Fruit fly (Drosophila melanogaster) whole organism, embryonic: ENCODE data around the gene CG34180.

Source experiments
- Adf1 ChIP-seq: fragments of 200-800 bp; sonication (Bioruptor generic); IDR thresholded peaks from 2 replicates; pipeline ENCODE4 v1.3.6; 2022; ENCODE audit warnings: missing biosample characterization, missing genetic modification characterization
- B-H1 ChIP-seq: fragments of 200-800 bp; sonication (Bioruptor generic); IDR thresholded peaks from 3 replicates; pipeline ENCODE4 v1.3.6; 2022; ENCODE audit warnings: missing biosample characterization, missing genetic modification characterization
- Bdp1 ChIP-seq: fragments of 200-800 bp; sonication (Bioruptor generic); optimal IDR thresholded peaks from 3 replicates; lab custom pipeline; 2016; ENCODE audit warnings: missing biosample characterization, missing genetic modification characterization
- Blimp-1 ChIP-seq: fragments of 200-800 bp; sonication (Bioruptor generic); optimal IDR thresholded peaks from 3 replicates; lab custom pipeline; 2018; ENCODE audit warnings: missing biosample characterization, missing genetic modification characterization, mild to moderate bottlenecking, moderate library complexity, missing genetic modification reagents
- CG10209 ChIP-seq: fragments of 200-800 bp; sonication (Bioruptor generic); optimal IDR thresholded peaks from 3 replicates; lab custom pipeline; 2017; ENCODE audit warnings: missing biosample characterization, mild to moderate bottlenecking, missing genetic modification characterization, missing genetic modification reagents
- CG10543 ChIP-seq: fragments of 200-800 bp; sonication (Bioruptor generic); optimal IDR thresholded peaks from 3 replicates; lab custom pipeline; 2017; ENCODE audit warnings: missing biosample characterization, mild to moderate bottlenecking, missing genetic modification characterization, moderate library complexity
- CG14860 ChIP-seq: fragments of 200-800 bp; sonication (Bioruptor generic); IDR thresholded peaks from 3 replicates; pipeline ENCODE4 v1.3.6; 2022; ENCODE audit warnings: missing biosample characterization, missing genetic modification characterization; ENCODE audit not compliant: partially characterized antibody
- CG15269 ChIP-seq: fragments of 200-800 bp; sonication (Bioruptor generic); optimal IDR thresholded peaks from 2 replicates; lab custom pipeline; 2018; ENCODE audit warnings: missing biosample characterization, mild to moderate bottlenecking, missing genetic modification characterization, moderate library complexity
- CG16863 ChIP-seq: fragments of 200-800 bp; sonication (Bioruptor generic); optimal IDR thresholded peaks from 3 replicates; lab custom pipeline; 2016; ENCODE audit warnings: missing biosample characterization, missing genetic modification characterization
- CG17186 ChIP-seq: fragments of 200-800 bp; sonication (Bioruptor generic); optimal IDR thresholded peaks from 3 replicates; lab custom pipeline; 2017; ENCODE audit warnings: missing biosample characterization, missing genetic modification reagents, missing genetic modification characterization
- CG17829 ChIP-seq: fragments of 200-800 bp; optimal IDR thresholded peaks from 2 replicates; lab custom pipeline; 2019; ENCODE audit warnings: missing biosample characterization, mild to moderate bottlenecking, missing genetic modification characterization, moderate library complexity
- CG2712 ChIP-seq: fragments of 200-800 bp; optimal IDR thresholded peaks from 3 replicates; lab custom pipeline; 2019; ENCODE audit warnings: missing biosample characterization, mild to moderate bottlenecking, missing genetic modification characterization, moderate library complexity
- CG34422 ChIP-seq: fragments of 200-800 bp; sonication (Bioruptor generic); IDR thresholded peaks from 3 replicates; pipeline ENCODE4 v1.3.6; 2022; ENCODE audit warnings: missing biosample characterization, missing genetic modification characterization
- CG3847 ChIP-seq: fragments of 200-800 bp; sonication (Bioruptor generic); IDR thresholded peaks from 2 replicates; pipeline ENCODE4 v1.3.6; 2022; ENCODE audit warnings: missing biosample characterization, missing genetic modification characterization
- CG4617 ChIP-seq: fragments of 200-800 bp; sonication (Bioruptor generic); optimal IDR thresholded peaks from 3 replicates; lab custom pipeline; 2016; ENCODE audit warnings: missing biosample characterization, missing genetic modification characterization, borderline replicate concordance
- CG8924 ChIP-seq: fragments of 200-800 bp; optimal IDR thresholded peaks from 3 replicates; lab custom pipeline; 2019; ENCODE audit warnings: missing biosample characterization, mild to moderate bottlenecking, missing genetic modification characterization, moderate library complexity
- CG9727 ChIP-seq: fragments of 200-800 bp; sonication (Bioruptor generic); optimal IDR thresholded peaks from 3 replicates; lab custom pipeline; 2017; ENCODE audit warnings: missing biosample characterization, mild to moderate bottlenecking, missing genetic modification characterization
- CG9932 ChIP-seq: fragments of 200-800 bp; sonication (Bioruptor generic); IDR thresholded peaks from 2 replicates; pipeline ENCODE4 v1.3.6; 2022; ENCODE audit warnings: missing biosample characterization, missing genetic modification characterization
- Ets97D ChIP-seq: fragments of 200-800 bp; sonication (Bioruptor generic); optimal IDR thresholded peaks from 3 replicates; lab custom pipeline; 2016; ENCODE audit warnings: missing biosample characterization, missing genetic modification characterization
- Fer1 ChIP-seq: fragments of 200-800 bp; sonication (Bioruptor generic); optimal IDR thresholded peaks from 2 replicates; lab custom pipeline; 2017; ENCODE audit warnings: missing biosample characterization, mild to moderate bottlenecking, missing genetic modification characterization
- Fer2 ChIP-seq: fragments of 200-800 bp; sonication (Bioruptor generic); optimal IDR thresholded peaks from 2 replicates; lab custom pipeline; 2018; ENCODE audit warnings: missing biosample characterization, mild to moderate bottlenecking, missing genetic modification characterization, moderate library complexity
- H15 ChIP-seq: fragments of 200-800 bp; sonication (Bioruptor generic); IDR thresholded peaks from 3 replicates; pipeline ENCODE4 v1.3.6; 2022; ENCODE audit warnings: missing biosample characterization, missing genetic modification characterization
- Hr78 ChIP-seq, 2 experiments: fragments of 200-800 bp in 1 of 2; fragments of >200 bp in 1 of 2; sonication (Bioruptor generic) in 1 of 2; optimal IDR thresholded peaks; 2 replicates each; lab custom pipeline; 2017 to 2019; ENCODE audit warnings: missing biosample characterization in 2 of 2, missing genetic modification characterization in 2 of 2, mild to moderate bottlenecking in 1 of 2, moderate library complexity in 1 of 2
- MESR4 ChIP-seq: fragments of 200-800 bp; sonication (Bioruptor generic); optimal IDR thresholded peaks from 2 replicates; lab custom pipeline; 2018; ENCODE audit warnings: missing biosample characterization, mild to moderate bottlenecking, missing genetic modification characterization, moderate library complexity
- Max ChIP-seq: fragments of 200-800 bp; sonication (Bioruptor generic); optimal IDR thresholded peaks from 2 replicates; lab custom pipeline; 2016; ENCODE audit warnings: missing biosample characterization, mild to moderate bottlenecking, missing genetic modification characterization
- NC2β ChIP-seq: fragments of 200-800 bp; sonication (Bioruptor generic); optimal IDR thresholded peaks from 2 replicates; lab custom pipeline; 2016; ENCODE audit warnings: missing biosample characterization, missing genetic modification characterization
- Optix ChIP-seq: fragments of 200-800 bp; sonication (Bioruptor generic); IDR thresholded peaks from 3 replicates; pipeline ENCODE4 v1.3.6; 2022; ENCODE audit warnings: missing biosample characterization, missing genetic modification characterization
- Scr ChIP-seq: fragments of 200-800 bp; sonication (Bioruptor generic); IDR thresholded peaks from 2 replicates; pipeline ENCODE4 v1.3.6; 2022; ENCODE audit warnings: missing biosample characterization, missing genetic modification characterization; ENCODE audit not compliant: partially characterized antibody
- Tbp ChIP-seq: fragments of >200 bp; optimal IDR thresholded peaks from 2 replicates; lab custom pipeline; 2018; ENCODE audit warnings: missing biosample characterization, missing genetic modification characterization
- Usf ChIP-seq: fragments of 200-800 bp; sonication (Bioruptor generic); optimal IDR thresholded peaks from 2 replicates; lab custom pipeline; 2017; ENCODE audit warnings: missing genotype, missing biosample characterization, missing genetic modification characterization
- bigmax ChIP-seq: fragments of 200-800 bp; sonication (Bioruptor generic); optimal IDR thresholded peaks from 2 replicates; lab custom pipeline; 2018; ENCODE audit warnings: missing biosample characterization, mild to moderate bottlenecking, missing genetic modification characterization
- bsh ChIP-seq, 2 experiments: fragments of 200-800 bp; sonication (Bioruptor generic); optimal IDR thresholded peaks; 2 replicates each; lab custom pipeline; 2017 to 2018; ENCODE audit warnings: mild to moderate bottlenecking in 2 of 2, missing biosample characterization in 2 of 2, missing genetic modification characterization in 2 of 2, moderate library complexity in 1 of 2
- cad ChIP-seq: fragments of >200 bp; optimal IDR thresholded peaks from 2 replicates; lab custom pipeline; 2017; ENCODE audit warnings: missing biosample characterization, missing genetic modification characterization
- cwo ChIP-seq: fragments of 200-800 bp; sonication (Bioruptor generic); optimal IDR thresholded peaks from 3 replicates; lab custom pipeline; 2017; ENCODE audit warnings: missing biosample characterization, missing genetic modification characterization, mild to moderate bottlenecking, moderate library complexity, missing genetic modification reagents
- disco-r ChIP-seq: fragments of 200-800 bp; sonication (Bioruptor generic); optimal IDR thresholded peaks from 2 replicates; lab custom pipeline; 2016; ENCODE audit warnings: missing biosample characterization, missing genetic modification characterization
- ewg ChIP-seq: fragments of 200-800 bp; sonication (Bioruptor generic); optimal IDR thresholded peaks from 3 replicates; lab custom pipeline; 2017; ENCODE audit warnings: mild to moderate bottlenecking, missing biosample characterization, missing genetic modification reagents, missing genetic modification characterization
- gcm2 ChIP-seq: fragments of 200-800 bp; sonication (Bioruptor generic); optimal IDR thresholded peaks from 2 replicates; lab custom pipeline; 2016; ENCODE audit warnings: missing biosample characterization, missing genetic modification characterization
- grn ChIP-seq: fragments of 200-800 bp; sonication (Bioruptor generic); optimal IDR thresholded peaks from 3 replicates; lab custom pipeline; 2017; ENCODE audit warnings: missing biosample characterization, missing genetic modification characterization
- gro ChIP-seq: fragments of 200-800 bp; sonication (Bioruptor generic); optimal IDR thresholded peaks from 2 replicates; lab custom pipeline; 2016; ENCODE audit warnings: missing biosample characterization, missing genetic modification characterization
- lilli ChIP-seq: fragments of 200-800 bp; sonication (Bioruptor generic); optimal IDR thresholded peaks from 3 replicates; lab custom pipeline; 2016; ENCODE audit warnings: missing biosample characterization, missing genetic modification characterization
- mld ChIP-seq: fragments of 200-800 bp; sonication (Bioruptor generic); IDR thresholded peaks from 3 replicates; pipeline ENCODE4 v1.3.6; 2022; ENCODE audit warnings: missing biosample characterization, missing genetic modification characterization; ENCODE audit not compliant: partially characterized antibody
- onecut ChIP-seq: fragments of 200-800 bp; sonication (Bioruptor generic); IDR thresholded peaks from 2 replicates; pipeline ENCODE4 v1.3.6; 2022; ENCODE audit warnings: missing biosample characterization, missing genetic modification characterization
- phol ChIP-seq: fragments of 200-800 bp; sonication (Bioruptor generic); optimal IDR thresholded peaks from 3 replicates; lab custom pipeline; 2018; ENCODE audit warnings: missing biosample characterization, mild to moderate bottlenecking, missing genetic modification characterization, moderate library complexity
- pnt ChIP-seq: fragments of 200-800 bp; sonication (Bioruptor generic); optimal IDR thresholded peaks from 3 replicates; lab custom pipeline; 2016; ENCODE audit warnings: missing biosample characterization, missing genetic modification characterization
- slbo ChIP-seq: fragments of 200-800 bp; sonication (Bioruptor generic); IDR thresholded peaks from 2 replicates; pipeline ENCODE4 v1.3.6; 2022; ENCODE audit warnings: missing biosample characterization, missing genetic modification characterization
- sna ChIP-seq: fragments of 200-800 bp; sonication (Bioruptor generic); IDR thresholded peaks from 2 replicates; pipeline ENCODE4 v1.3.6; 2022; ENCODE audit warnings: missing biosample characterization, missing genetic modification characterization; ENCODE audit not compliant: partially characterized antibody
- so ChIP-seq: fragments of 200-800 bp; sonication (Bioruptor generic); IDR thresholded peaks from 3 replicates; pipeline ENCODE4 v1.3.6; 2022; ENCODE audit warnings: missing biosample characterization, missing genetic modification characterization
- stc ChIP-seq: fragments of 200-800 bp; sonication (Bioruptor generic); IDR thresholded peaks from 2 replicates; pipeline ENCODE4 v1.3.6; 2022; ENCODE audit warnings: missing biosample characterization, missing genetic modification characterization
- ttk ChIP-seq: fragments of 200-800 bp; sonication (Bioruptor generic); IDR thresholded peaks from 2 replicates; pipeline ENCODE4 v2.1.2; 2022; ENCODE audit warnings: missing biosample characterization, missing genetic modification characterization

CG34180 gene

DNA sequence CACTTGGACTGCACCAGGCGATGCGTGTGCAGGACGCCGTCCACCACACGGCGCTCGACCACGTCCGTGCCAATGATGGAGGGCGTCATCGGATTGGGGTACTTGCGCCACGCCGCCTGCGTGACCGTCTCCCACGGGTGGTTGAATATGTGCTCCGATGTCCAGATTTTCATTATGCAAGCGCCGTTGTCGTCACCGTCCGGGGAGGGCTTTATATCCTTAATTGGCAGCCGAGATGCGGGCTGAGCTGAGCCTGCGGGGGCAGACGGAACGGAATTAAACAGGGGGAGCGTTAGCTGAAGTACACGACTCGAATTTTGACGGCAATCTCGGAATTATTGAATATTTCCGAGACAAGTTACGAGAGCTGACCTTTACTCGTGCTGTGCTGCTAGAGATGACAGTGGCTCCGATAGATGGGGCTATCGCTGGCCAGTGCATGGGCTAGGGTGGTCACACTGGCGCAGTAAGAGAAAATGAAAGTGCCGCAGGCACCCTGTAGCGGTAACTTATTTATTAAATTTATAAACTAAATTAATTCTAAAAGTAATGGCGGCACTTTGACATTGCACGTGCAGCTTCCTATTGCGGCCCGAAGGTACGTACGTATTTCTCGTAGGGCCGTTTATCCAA, 12.7 kb upstream of the CG34180 start, which contains the start of gene IPIP (continued):
- TF ChIP-seq Bdp1 (GFP tag; lab: Kevin White, UChicago) (peak; percentile 57), Adf1 (peak; percentile 33; the same call in 1 of the 2 replicates), so (GFP tag; lab: Robert Waterston, UW) (peak; percentile 44; the same call in 2 of the 3 replicates), Max (GFP tag; lab: Kevin White, UChicago) (peak; percentile 4), disco-r (GFP tag; lab: Kevin White, UChicago) (no peak), CG17186 (GFP tag; lab: Kevin White, UChicago) (peak; percentile 49), cad (GFP tag; lab: Kevin White, UChicago) (no peak), cwo (GFP tag; lab: Kevin White, UChicago) (peak; percentile 2), Hr78 (GFP tag; optimal IDR thresholded peaks at IDR 0.05; lab: Kevin White, UChicago) (peak in 1 of 2 experiments; percentile 84), CG14860 (GFP tag; lab: Robert Waterston, UW) (peak; percentile 63), slbo (GFP tag; lab: Robert Waterston, UW) (peak; percentile 66), MESR4 (GFP tag; lab: Kevin White, UChicago) (peak; percentile 91), bsh (GFP tag; optimal IDR thresholded peaks at IDR 0.05; lab: Kevin White, UChicago) (peak in 1 of 2 experiments; percentile 3), H15 (GFP tag; lab: Robert Waterston, UW) (peak; percentile 51; the same call in 1 of the 3 replicates), Blimp-1 (GFP tag; lab: Kevin White, UChicago) (peak; percentile 19), B-H1 (GFP tag; lab: Robert Waterston, UW) (no peak), CG8924 (tag; lab: Kevin White, UChicago) (peak; percentile 17), CG15269 (tag; lab: Kevin White, UChicago) (no peak), CG10543 (GFP tag; lab: Kevin White, UChicago) (peak; percentile 51), NC2β (GFP tag; lab: Kevin White, UChicago) (no peak), CG4617 (GFP tag; lab: Kevin White, UChicago) (peak; percentile 89), bigmax (GFP tag; lab: Kevin White, UChicago) (peak; percentile 28), pnt (GFP tag; lab: Kevin White, UChicago) (no peak), lilli (GFP tag; lab: Kevin White, UChicago) (peak; percentile 34), stc (GFP tag; lab: Robert Waterston, UW) (0 out of 2 replicates have a peak, but pooled peaks have one; percentile 9), CG16863 (GFP tag; lab: Kevin White, UChicago) (no peak), CG9932 (GFP tag; lab: Robert Waterston, UW) (peak; percentile 79), Optix (GFP tag; lab: Robert Waterston, UW) (no peak), Fer2 (tag; lab: Kevin White, UChicago) (no peak), Ets97D (peak; percentile 27), CG9727 (GFP tag; lab: Kevin White, UChicago) (peak; percentile 39), gro (GFP tag; lab: Kevin White, UChicago) (peak; percentile 7), CG34422 (peak; percentile 67; the same call in 1 of the 3 replicates), Scr (GFP tag; lab: Robert Waterston, UW) (peak; percentile 79), ttk (no peak; the same call in 1 of the 2 replicates), mld (GFP tag; lab: Robert Waterston, UW) (peak; percentile 75), phol (tag; lab: Kevin White, UChicago) (peak; percentile 39), Usf (GFP tag; lab: Kevin White, UChicago) (no peak), onecut (peak; percentile 69), ewg (peak; percentile 12), CG2712 (peak; percentile 46), Tbp (no peak), CG3847 (GFP tag; lab: Robert Waterston, UW) (peak; percentile 70), gcm2 (GFP tag; lab: Kevin White, UChicago) (peak; percentile 30), CG17829 (tag; lab: Kevin White, UChicago) (peak; percentile 44), grn (no peak), Fer1 (peak; percentile 4), CG10209 (GFP tag; lab: Kevin White, UChicago) (peak; percentile 48), sna (GFP tag; lab: Robert Waterston, UW) (0 out of 2 replicates have a peak, but pooled peaks have one; percentile 21)
